Worm (Caenorhabditis elegans) whole organism, L3 larva: Measurements from ENCODE around the gene K08E7.8.

Experiments used
- R02D3.7 ChIP-seq: fragments of 150-350 bp; optimal IDR thresholded peaks from 2 replicates; lab custom pipeline; 2014; ENCODE audit warnings: missing biosample characterization, missing genetic modification characterization
- aly-2 ChIP-seq: fragments of 150-350 bp; optimal IDR thresholded peaks from 2 replicates; lab custom pipeline; 2014; ENCODE audit warnings: missing biosample characterization, missing genetic modification characterization
- ama-1 ChIP-seq: fragments of 150-350 bp; optimal IDR thresholded peaks from 2 replicates; lab custom pipeline; 2018
- ceh-16 ChIP-seq: sonication (generic microtip); optimal IDR thresholded peaks from 2 replicates; lab custom pipeline; 2017; ENCODE audit warnings: missing biosample characterization, missing genetic modification characterization
- ceh-28 ChIP-seq: fragments of 150-350 bp; optimal IDR thresholded peaks from 2 replicates; lab custom pipeline; 2014; ENCODE audit warnings: missing biosample characterization, missing genetic modification reagents, missing genetic modification characterization
- ceh-9 ChIP-seq: sonication (generic microtip); optimal IDR thresholded peaks from 2 replicates; lab custom pipeline; 2018; ENCODE audit warnings: missing biosample characterization, missing genetic modification characterization
- daf-12 ChIP-seq: fragments of 150-350 bp; optimal IDR thresholded peaks from 2 replicates; lab custom pipeline; 2014; ENCODE audit warnings: missing biosample characterization, missing genetic modification reagents, missing genetic modification characterization
- egl-27 ChIP-seq: sonication (generic microtip); optimal IDR thresholded peaks from 4 replicates; lab custom pipeline; 2017; ENCODE audit warnings: missing biosample characterization, missing genetic modification reagents, missing genetic modification characterization
- egl-5 ChIP-seq: fragments of 150-350 bp; optimal IDR thresholded peaks from 2 replicates; lab custom pipeline; 2017; ENCODE audit warnings: missing biosample characterization, missing genetic modification reagents, missing genetic modification characterization, inconsistent platforms
- elt-1 ChIP-seq: fragments of 150-350 bp; optimal IDR thresholded peaks from 2 replicates; lab custom pipeline; 2014; ENCODE audit warnings: missing biosample characterization, missing genetic modification characterization
- elt-2 ChIP-seq: sonication (generic microtip); optimal IDR thresholded peaks from 2 replicates; lab custom pipeline; 2016; ENCODE audit warnings: missing genetic modification reagents, mild to moderate bottlenecking, missing genetic modification characterization, missing compliant biosample characterization
- elt-3 ChIP-seq, 3 experiments: fragments of 150-350 bp in 1 of 3; sonication (generic microtip) in 2 of 3; optimal IDR thresholded peaks; 2 replicates in 2 of 3; 4 replicates in 1 of 3; lab custom pipeline; 2014 to 2017; ENCODE audit warnings: missing biosample characterization in 3 of 3, missing genetic modification characterization in 3 of 3
- eor-1 ChIP-seq, 2 experiments: fragments of 150-350 bp; optimal IDR thresholded peaks; 2 replicates each; lab custom pipeline; 2014 to 2018; ENCODE audit warnings: missing biosample characterization in 2 of 2, missing genetic modification characterization in 2 of 2
- fkh-10 ChIP-seq: sonication (generic microtip); optimal IDR thresholded peaks from 2 replicates; lab custom pipeline; 2017; ENCODE audit warnings: missing biosample characterization, missing genetic modification reagents, missing genetic modification characterization
- fos-1 ChIP-seq: fragments of 150-350 bp; optimal IDR thresholded peaks from 2 replicates; lab custom pipeline; 2014; ENCODE audit warnings: missing biosample characterization, missing genetic modification characterization
- hmg-11 ChIP-seq: sonication (generic microtip); optimal IDR thresholded peaks from 2 replicates; lab custom pipeline; 2016; ENCODE audit warnings: missing genetic modification characterization, missing compliant biosample characterization
- lin-15B ChIP-seq: fragments of 150-350 bp; optimal IDR thresholded peaks from 2 replicates; lab custom pipeline; 2014; ENCODE audit warnings: missing biosample characterization, missing genetic modification characterization
- lin-39 ChIP-seq: fragments of 150-350 bp; optimal IDR thresholded peaks from 2 replicates; lab custom pipeline; 2018; ENCODE audit warnings: missing biosample characterization, missing genetic modification reagents, missing genetic modification characterization
- mdl-1 ChIP-seq: fragments of 150-350 bp; optimal IDR thresholded peaks from 2 replicates; lab custom pipeline; 2014; ENCODE audit warnings: missing biosample characterization, missing genetic modification characterization
- mml-1 ChIP-seq: fragments of 150-350 bp; sonication (generic microtip); optimal IDR thresholded peaks from 3 replicates; lab custom pipeline; 2014; ENCODE audit warnings: missing biosample characterization, missing genetic modification characterization
- nfya-1 ChIP-seq: sonication (generic microtip); optimal IDR thresholded peaks from 2 replicates; lab custom pipeline; 2017; ENCODE audit warnings: missing genetic modification characterization, mild to moderate bottlenecking, missing compliant biosample characterization, antibody characterized with exemption, moderate library complexity; ENCODE audit not compliant: insufficient read depth
- nhr-11 ChIP-seq: fragments of 150-350 bp; optimal IDR thresholded peaks from 2 replicates; lab custom pipeline; 2014; ENCODE audit warnings: missing biosample characterization, missing genetic modification characterization
- nhr-12 ChIP-seq: fragments of 150-350 bp; optimal IDR thresholded peaks from 2 replicates; lab custom pipeline; 2014; ENCODE audit warnings: missing biosample characterization, missing genetic modification characterization
- nhr-23 ChIP-seq: fragments of 150-350 bp; optimal IDR thresholded peaks from 2 replicates; lab custom pipeline; 2014; ENCODE audit warnings: missing biosample characterization, missing genetic modification reagents, missing genetic modification characterization
- nhr-237 ChIP-seq: fragments of 150-350 bp; optimal IDR thresholded peaks from 2 replicates; lab custom pipeline; 2014; ENCODE audit warnings: missing biosample characterization, missing genetic modification characterization
- nhr-25 ChIP-seq: sonication (generic microtip); optimal IDR thresholded peaks from 2 replicates; lab custom pipeline; 2017; ENCODE audit warnings: missing biosample characterization, missing genetic modification characterization
- nhr-28 ChIP-seq: fragments of 150-350 bp; optimal IDR thresholded peaks from 2 replicates; lab custom pipeline; 2014; ENCODE audit warnings: missing biosample characterization, missing genetic modification characterization
- nhr-43 ChIP-seq: sonication (generic microtip); optimal IDR thresholded peaks from 2 replicates; lab custom pipeline; 2016; ENCODE audit warnings: mild to moderate bottlenecking, missing genetic modification characterization, missing compliant biosample characterization; ENCODE audit not compliant: poor library complexity, severe bottlenecking
- nhr-67 ChIP-seq: fragments of 150-350 bp; optimal IDR thresholded peaks from 2 replicates; lab custom pipeline; 2014; ENCODE audit warnings: missing biosample characterization, missing genetic modification characterization
- nhr-77 ChIP-seq: fragments of 150-350 bp; optimal IDR thresholded peaks from 2 replicates; lab custom pipeline; 2014; ENCODE audit warnings: missing biosample characterization, missing genetic modification characterization
- pha-4 ChIP-seq: fragments of 150-350 bp; optimal IDR thresholded peaks from 2 replicates; lab custom pipeline; 2014; ENCODE audit warnings: missing biosample characterization, missing genetic modification reagents, missing genetic modification characterization
- pqm-1 ChIP-seq: fragments of 150-350 bp; optimal IDR thresholded peaks from 2 replicates; lab custom pipeline; 2017; ENCODE audit warnings: missing biosample characterization, missing genetic modification characterization, inconsistent platforms
- sea-2 ChIP-seq: fragments of 150-350 bp; sonication (generic microtip); optimal IDR thresholded peaks from 4 replicates; lab custom pipeline; 2014; ENCODE audit warnings: missing biosample characterization, missing genetic modification reagents, missing genetic modification characterization
- skn-1 ChIP-seq: fragments of 150-350 bp; optimal IDR thresholded peaks from 2 replicates; lab custom pipeline; 2014; ENCODE audit warnings: missing biosample characterization, missing genetic modification characterization
- snpc-4 ChIP-seq: fragments of 150-350 bp; optimal IDR thresholded peaks from 2 replicates; lab custom pipeline; 2014; ENCODE audit warnings: missing biosample characterization, missing genetic modification characterization
- tbx-2 ChIP-seq: sonication (generic microtip); optimal IDR thresholded peaks from 2 replicates; lab custom pipeline; 2016; ENCODE audit warnings: mild to moderate bottlenecking, missing genetic modification characterization, missing compliant biosample characterization
- unc-39 ChIP-seq: sonication (generic microtip); optimal IDR thresholded peaks from 4 replicates; lab custom pipeline; 2017; ENCODE audit warnings: missing biosample characterization, missing genetic modification characterization
- unc-62 ChIP-seq: fragments of 150-350 bp; sonication (generic microtip); optimal IDR thresholded peaks from 4 replicates; lab custom pipeline; 2014; ENCODE audit warnings: missing biosample characterization, missing genetic modification reagents, missing genetic modification characterization
- zag-1 ChIP-seq: fragments of 150-350 bp; optimal IDR thresholded peaks from 2 replicates; lab custom pipeline; 2014; ENCODE audit warnings: missing biosample characterization, missing genetic modification characterization
- ztf-11 ChIP-seq: fragments of 150-350 bp; optimal IDR thresholded peaks from 2 replicates; lab custom pipeline; 2014; ENCODE audit warnings: missing biosample characterization, missing genetic modification characterization

Gene K08E7.8

DNA sequence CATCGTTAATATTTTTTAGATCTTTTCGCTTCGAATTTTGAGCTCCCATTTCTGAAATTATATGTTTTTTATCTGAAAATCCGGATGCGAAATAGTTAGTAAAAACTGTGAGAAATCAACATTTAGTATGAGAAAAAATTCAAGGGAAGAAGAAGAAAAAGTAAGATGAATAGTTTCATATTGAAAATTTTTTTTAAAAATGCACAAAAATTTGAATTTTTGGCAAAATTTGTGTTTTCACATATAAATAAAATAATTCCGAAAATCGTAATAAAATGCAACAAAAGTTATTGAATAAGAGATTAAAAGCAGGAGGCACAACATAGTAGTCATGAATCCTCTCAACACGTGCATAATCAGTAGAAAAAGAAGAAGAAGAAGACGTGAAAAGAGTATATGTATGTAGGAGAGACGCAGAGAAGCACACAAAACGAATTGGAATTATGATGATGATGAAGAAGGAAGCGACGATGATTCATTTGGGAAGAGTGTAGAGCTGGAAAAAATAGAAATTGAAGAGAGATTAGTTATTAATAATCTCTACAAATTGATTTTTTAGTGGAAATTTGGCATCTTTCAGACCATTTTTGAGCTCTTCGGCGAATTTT, 19.8 kb downstream of the K08E7.8 start, which contains the start of gene eak-7:
TSS of gene eak-7 (minus strand) at position 51 of the 608 bp plus-strand sequence.
- no peak for TF ChIP-seq pha-4 (tag; lab: Kevin White, UChicago)
- no peak for TF ChIP-seq ceh-16
- no peak for TF ChIP-seq snpc-4
- no peak for TF ChIP-seq sea-2 (GFP tag; lab: Kevin White, UChicago)
- TF ChIP-seq aly-2 = no peak

- TF ChIP-seq egl-27 (tag; lab: Kevin White, UChicago) = no peak
- TF ChIP-seq unc-39 (tag; lab: Kevin White, UChicago) = no peak
- no peak for TF ChIP-seq pha-4 (tag; lab: Kevin White, UChicago)
- no peak for TF ChIP-seq ztf-11 (tag; lab: Kevin White, UChicago)
- no peak for TF ChIP-seq nfya-1 (tag; lab: Kevin White, UChicago)
- TF ChIP-seq aly-2 = no peak
- TF ChIP-seq ama-1 (lab: Kevin White, UChicago) = no peak
- TF ChIP-seq pqm-1 (tag; lab: Kevin White, UChicago) = no peak
- TF ChIP-seq fkh-10 = no peak
- TF ChIP-seq elt-1 (tag; lab: Kevin White, UChicago) = no peak
- no peak for TF ChIP-seq mml-1 (tag; lab: Kevin White, UChicago)
- no peak for TF ChIP-seq nhr-77
- TF ChIP-seq nhr-23 (tag; lab: Kevin White, UChicago) = no peak
- TF ChIP-seq nhr-67 (tag; lab: Kevin White, UChicago) = no peak
- TF ChIP-seq hmg-11 (tag; lab: Kevin White, UChicago) = no peak
- TF ChIP-seq elt-3 (tag; optimal IDR thresholded peaks at IDR 0.05; lab: Kevin White, UChicago) = no peak
- TF ChIP-seq lin-15B = no peak
Measured at ce11 chrIV:12560568-12560967, 25.3 kb downstream of the K08E7.8 start, which contains the start of gene snb-7. TSS of gene snb-7 (plus strand) at chrIV:12560868.

DNA sequence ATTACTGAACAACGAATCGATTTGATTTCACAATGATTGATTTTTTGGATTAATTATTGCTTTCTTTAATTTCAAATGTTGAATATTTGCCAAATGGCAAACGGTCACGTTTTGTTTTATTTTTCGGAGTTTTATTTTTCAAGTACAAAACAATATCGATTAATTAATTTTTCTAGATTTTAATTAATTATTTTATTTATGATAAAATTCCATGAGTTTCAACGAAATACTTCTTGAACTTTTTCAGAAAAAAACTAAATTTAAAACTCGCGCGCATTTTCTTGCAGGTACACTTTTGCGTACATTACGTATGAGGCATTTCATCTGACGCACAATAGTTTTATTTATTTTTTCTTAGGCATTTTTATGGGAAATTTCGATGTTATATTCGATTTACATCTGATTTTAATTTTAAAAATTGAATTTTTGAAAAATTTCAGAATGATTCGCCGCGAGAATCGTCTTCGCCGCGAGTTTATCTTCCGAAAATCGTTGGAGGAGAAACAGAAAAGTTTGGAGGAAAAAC, 26.9 kb downstream of the K08E7.8 start, which contains the start of the genes ZK795.2 and ZK795.3:
TSS of gene ZK795.2 (minus strand) at position 51 of the 526 bp plus-strand sequence.
TSS of gene ZK795.3 (plus strand) at position 441 of the 526 bp plus-strand sequence.
- TF ChIP-seq nhr-28 = no peak
- TF ChIP-seq R02D3.7 (tag; lab: Kevin White, UChicago) = no peak
- TF ChIP-seq fos-1 = no peak
- TF ChIP-seq elt-3 (tag; optimal IDR thresholded peaks at IDR 0.05; lab: Kevin White, UChicago) = no peak
- TF ChIP-seq hmg-11 (tag; lab: Kevin White, UChicago) = peak; percentile 61
- TF ChIP-seq pqm-1 (tag; lab: Kevin White, UChicago) = no peak
- TF ChIP-seq nhr-77 = no peak
- TF ChIP-seq eor-1 (tag; optimal IDR thresholded peaks at IDR 0.05; lab: Kevin White, UChicago) = peak in 1 of 2 experiments; percentile 18
- no peak for TF ChIP-seq ztf-11 (tag; lab: Kevin White, UChicago)
- TF ChIP-seq tbx-2 (tag; lab: Kevin White, UChicago) = no peak
- TF ChIP-seq zag-1 (tag; lab: Kevin White, UChicago) = no peak
- peak; percentile 47 for TF ChIP-seq snpc-4
- TF ChIP-seq nhr-43 = peak; percentile 18
- no peak for TF ChIP-seq nhr-237
- TF ChIP-seq unc-39 (tag; lab: Kevin White, UChicago) = no peak
- peak; percentile 90 for TF ChIP-seq pha-4 (tag; lab: Kevin White, UChicago)
- TF ChIP-seq nhr-11 = no peak
- TF ChIP-seq sea-2 (GFP tag; lab: Kevin White, UChicago) = no peak
- TF ChIP-seq lin-39 = no peak
- TF ChIP-seq ceh-9 = no peak
- no peak for TF ChIP-seq ceh-16
- no peak for TF ChIP-seq nhr-67 (tag; lab: Kevin White, UChicago)
- TF ChIP-seq fkh-10 = no peak
- TF ChIP-seq mdl-1 (tag; lab: Kevin White, UChicago) = no peak
- peak; percentile 39 for TF ChIP-seq lin-15B
- no peak for TF ChIP-seq elt-1 (tag; lab: Kevin White, UChicago)
- TF ChIP-seq nfya-1 (tag; lab: Kevin White, UChicago) = peak; percentile 71
- TF ChIP-seq egl-5 (tag; lab: Kevin White, UChicago) = no peak
- TF ChIP-seq nhr-12 (tag; lab: Kevin White, UChicago) = no peak
- TF ChIP-seq nhr-25 (tag; lab: Kevin White, UChicago) = no peak
- TF ChIP-seq egl-27 (tag; lab: Kevin White, UChicago) = no peak
- TF ChIP-seq skn-1 = no peak
- peak; percentile 6 for TF ChIP-seq elt-2
- no peak for TF ChIP-seq daf-12
- TF ChIP-seq aly-2 = no peak
- TF ChIP-seq unc-62 (GFP tag; lab: Kevin White, UChicago) = no peak
- peak; percentile 37 for TF ChIP-seq ceh-28 (tag; lab: Kevin White, UChicago)
- peak; percentile 53 for TF ChIP-seq nhr-23 (tag; lab: Kevin White, UChicago)
- no peak for TF ChIP-seq mml-1 (tag; lab: Kevin White, UChicago)
